Worm (Caenorhabditis elegans) whole organism, L2 larva: Measurements from ENCODE around the gene pgl-2.

ENCODE experiments used
- C34F6.9 ChIP-seq: fragments of 150-350 bp; optimal IDR thresholded peaks from 2 replicates; lab custom pipeline; 2014; ENCODE audit warnings: missing biosample characterization, missing genetic modification characterization
- F13H6.1 ChIP-seq: sonication (generic microtip); optimal IDR thresholded peaks from 2 replicates; lab custom pipeline; 2016; ENCODE audit warnings: missing genetic modification characterization, missing compliant biosample characterization
- R02D3.7 ChIP-seq: fragments of 150-350 bp; optimal IDR thresholded peaks from 2 replicates; lab custom pipeline; 2014; ENCODE audit warnings: missing biosample characterization, missing genetic modification characterization
- Y55F3AM.14 ChIP-seq: fragments of 200-800 bp; sonication (Bioruptor generic); optimal IDR thresholded peaks from 2 replicates; lab custom pipeline; 2018; ENCODE audit warnings: mild to moderate bottlenecking, missing genetic modification characterization, missing compliant biosample characterization
- ZK546.5 ChIP-seq: sonication (generic microtip); optimal IDR thresholded peaks from 2 replicates; lab custom pipeline; 2017; ENCODE audit warnings: missing biosample characterization, missing genetic modification characterization
- aly-2 ChIP-seq: fragments of 150-350 bp; optimal IDR thresholded peaks from 2 replicates; lab custom pipeline; 2014; ENCODE audit warnings: missing biosample characterization, missing genetic modification characterization
- ama-1 ChIP-seq: fragments of 150-350 bp; optimal IDR thresholded peaks from 2 replicates; lab custom pipeline; 2018; ENCODE audit warnings: inconsistent platforms
- blmp-1 ChIP-seq: sonication (generic microtip); optimal IDR thresholded peaks from 2 replicates; lab custom pipeline; 2017; ENCODE audit warnings: missing genetic modification characterization, mild to moderate bottlenecking, missing compliant biosample characterization, antibody characterized with exemption, moderate library complexity; ENCODE audit not compliant: insufficient read depth
- ceh-16 ChIP-seq: fragments of 150-350 bp; optimal IDR thresholded peaks from 2 replicates; lab custom pipeline; 2014; ENCODE audit warnings: missing biosample characterization, missing genetic modification characterization
- ceh-82 ChIP-seq: fragments of 150-350 bp; optimal IDR thresholded peaks from 2 replicates; lab custom pipeline; 2014; ENCODE audit warnings: missing biosample characterization, missing genetic modification characterization
- crh-2 ChIP-seq: sonication (generic microtip); optimal IDR thresholded peaks from 2 replicates; lab custom pipeline; 2017; ENCODE audit warnings: missing biosample characterization, missing genetic modification characterization
- dmd-4 ChIP-seq: sonication (generic microtip); optimal IDR thresholded peaks from 2 replicates; lab custom pipeline; 2017; ENCODE audit warnings: missing biosample characterization, missing genetic modification characterization
- elt-1 ChIP-seq: fragments of 150-350 bp; optimal IDR thresholded peaks from 2 replicates; lab custom pipeline; 2014; ENCODE audit warnings: missing biosample characterization, missing genetic modification characterization
- fos-1 ChIP-seq: fragments of 150-350 bp; optimal IDR thresholded peaks from 2 replicates; lab custom pipeline; 2014; ENCODE audit warnings: missing biosample characterization, missing genetic modification characterization
- gmeb-1 ChIP-seq: fragments of 150-350 bp; optimal IDR thresholded peaks from 2 replicates; lab custom pipeline; 2014; ENCODE audit warnings: missing biosample characterization, missing genetic modification characterization
- lin-11 ChIP-seq: fragments of 150-350 bp; sonication (generic microtip); optimal IDR thresholded peaks from 2 replicates; lab custom pipeline; 2014; ENCODE audit warnings: missing biosample characterization, missing genetic modification characterization, inconsistent platforms, mixed read lengths
- lsy-2 ChIP-seq, 2 experiments: fragments of 150-350 bp in 1 of 2; sonication (generic microtip) in 1 of 2; optimal IDR thresholded peaks; 2 replicates each; lab custom pipeline; 2014 to 2017; ENCODE audit warnings: missing biosample characterization in 2 of 2, missing genetic modification characterization in 2 of 2
- mab-5 ChIP-seq: fragments of 150-350 bp; optimal IDR thresholded peaks from 2 replicates; lab custom pipeline; 2014; ENCODE audit warnings: missing biosample characterization, missing genetic modification characterization
- mbf-1 ChIP-seq: sonication (generic microtip); optimal IDR thresholded peaks from 2 replicates; lab custom pipeline; 2017; ENCODE audit warnings: missing biosample characterization, missing genetic modification characterization
- mdl-1 ChIP-seq, 2 experiments: fragments of 150-350 bp in 1 of 2; sonication (generic microtip) in 1 of 2; optimal IDR thresholded peaks; 2 replicates each; lab custom pipeline; 2017; ENCODE audit warnings: missing biosample characterization in 2 of 2, missing genetic modification characterization in 2 of 2
- nhr-10 ChIP-seq: sonication (generic microtip); optimal IDR thresholded peaks from 2 replicates; lab custom pipeline; 2017; ENCODE audit warnings: missing biosample characterization, missing genetic modification characterization
- nhr-11 ChIP-seq: fragments of 150-350 bp; optimal IDR thresholded peaks from 2 replicates; lab custom pipeline; 2014; ENCODE audit warnings: missing biosample characterization, missing genetic modification characterization
- nhr-12 ChIP-seq: fragments of 150-350 bp; optimal IDR thresholded peaks from 2 replicates; lab custom pipeline; 2014; ENCODE audit warnings: missing biosample characterization, missing genetic modification characterization
- nhr-129 ChIP-seq: fragments of 150-350 bp; optimal IDR thresholded peaks from 2 replicates; lab custom pipeline; 2014; ENCODE audit warnings: missing biosample characterization, missing genetic modification characterization
- nhr-21 ChIP-seq: fragments of 150-350 bp; optimal IDR thresholded peaks from 2 replicates; lab custom pipeline; 2014; ENCODE audit warnings: missing biosample characterization, missing genetic modification characterization
- nhr-237 ChIP-seq: fragments of 150-350 bp; optimal IDR thresholded peaks from 2 replicates; lab custom pipeline; 2014; ENCODE audit warnings: missing biosample characterization, missing genetic modification characterization
- nhr-25 ChIP-seq: fragments of 150-350 bp; sonication (generic microtip); optimal IDR thresholded peaks from 3 replicates; lab custom pipeline; 2014; ENCODE audit warnings: missing biosample characterization, missing genetic modification characterization
- peb-1 ChIP-seq: fragments of 150-350 bp; optimal IDR thresholded peaks from 2 replicates; lab custom pipeline; 2014; ENCODE audit warnings: missing biosample characterization, missing genetic modification characterization
- sem-4 ChIP-seq: fragments of 150-350 bp; optimal IDR thresholded peaks from 2 replicates; lab custom pipeline; 2014; ENCODE audit warnings: missing biosample characterization, missing genetic modification reagents, missing genetic modification characterization
- sma-3 ChIP-seq: sonication (generic microtip); optimal IDR thresholded peaks from 2 replicates; lab custom pipeline; 2016; ENCODE audit warnings: missing genetic modification reagents, missing genetic modification characterization, missing compliant biosample characterization
- snpc-4 ChIP-seq: fragments of 150-350 bp; optimal IDR thresholded peaks from 2 replicates; lab custom pipeline; 2014; ENCODE audit warnings: missing biosample characterization, missing genetic modification characterization
- unc-39 ChIP-seq: fragments of 150-350 bp; optimal IDR thresholded peaks from 2 replicates; lab custom pipeline; 2014; ENCODE audit warnings: missing biosample characterization, missing genetic modification characterization
- unc-55 ChIP-seq: fragments of 150-350 bp; sonication (generic microtip); optimal IDR thresholded peaks from 3 replicates; lab custom pipeline; 2014; ENCODE audit warnings: missing biosample characterization, missing genetic modification reagents, missing genetic modification characterization
- unc-62 ChIP-seq: fragments of 150-350 bp; optimal IDR thresholded peaks from 2 replicates; lab custom pipeline; 2014; ENCODE audit warnings: missing biosample characterization, missing genetic modification reagents, missing genetic modification characterization
- zag-1 ChIP-seq: fragments of 150-350 bp; optimal IDR thresholded peaks from 2 replicates; lab custom pipeline; 2014; ENCODE audit warnings: missing biosample characterization, missing genetic modification characterization
- ztf-1 ChIP-seq: fragments of 200-800 bp; sonication (Bioruptor generic); conservative IDR thresholded peaks from 2 replicates; pipeline ENCODE4 v1.3.6; 2022; ENCODE audit warnings: missing genetic modification characterization, missing compliant biosample characterization
- ztf-11 ChIP-seq: sonication (generic microtip); optimal IDR thresholded peaks from 2 replicates; lab custom pipeline; 2017; ENCODE audit warnings: missing biosample characterization, missing genetic modification characterization

The pgl-2 gene

ce11 chrIII:8697268-8697907 lies 22.2 kb upstream of the pgl-2 start:
- TF ChIP-seq nhr-10 (tag; lab: Kevin White, UChicago): no peak
- TF ChIP-seq nhr-11 (tag; lab: Kevin White, UChicago): no peak
- no peak for TF ChIP-seq lsy-2 (tag; optimal IDR thresholded peaks at IDR 0.05; lab: Kevin White, UChicago)
- no peak for TF ChIP-seq blmp-1 (tag; lab: Kevin White, UChicago)
- no peak for TF ChIP-seq ama-1
- no peak for TF ChIP-seq elt-1 (tag; lab: Kevin White, UChicago)
- TF ChIP-seq peb-1: no peak
- no peak for TF ChIP-seq mdl-1 (tag; optimal IDR thresholded peaks at IDR 0.05; lab: Kevin White, UChicago)
- TF ChIP-seq ztf-1 (GFP tag; lab: Robert Waterston, UW): no peak
- TF ChIP-seq zag-1 (tag; lab: Kevin White, UChicago): no peak
- no peak for TF ChIP-seq lin-11 (tag; lab: Kevin White, UChicago)
- no peak for TF ChIP-seq ZK546.5 (tag; lab: Kevin White, UChicago)
- no peak for TF ChIP-seq mab-5 (tag; lab: Kevin White, UChicago)
- no peak for TF ChIP-seq crh-2 (tag; lab: Kevin White, UChicago)
- no peak for TF ChIP-seq nhr-25 (tag; lab: Kevin White, UChicago)
- no peak for TF ChIP-seq nhr-21 (tag; lab: Kevin White, UChicago)

ce11 chrIII:8696680-8697079 lies 21.4 kb upstream of the pgl-2 start:
- TF ChIP-seq sem-4 (tag; lab: Kevin White, UChicago): no peak
- TF ChIP-seq ama-1: peak; percentile 31
- peak in 1 of 2 experiments; percentile 50 for TF ChIP-seq lsy-2 (tag; optimal IDR thresholded peaks at IDR 0.05; lab: Kevin White, UChicago)
- TF ChIP-seq snpc-4 (tag; lab: Kevin White, UChicago): no peak
- no peak for TF ChIP-seq ceh-82
- TF ChIP-seq nhr-129: peak; percentile 16
- no peak for TF ChIP-seq zag-1 (tag; lab: Kevin White, UChicago)
- TF ChIP-seq blmp-1 (tag; lab: Kevin White, UChicago): peak; percentile 75
- no peak for TF ChIP-seq mab-5 (tag; lab: Kevin White, UChicago)
- TF ChIP-seq lin-11 (tag; lab: Kevin White, UChicago): no peak
- peak; percentile 95 for TF ChIP-seq fos-1 (tag; lab: Kevin White, UChicago)
- TF ChIP-seq sma-3 (GFP tag; lab: Kevin White, UChicago): no peak
- no peak for TF ChIP-seq nhr-237 (tag; lab: Kevin White, UChicago)
- no peak for TF ChIP-seq mbf-1
- TF ChIP-seq nhr-25 (tag; lab: Kevin White, UChicago): no peak
- TF ChIP-seq ztf-11 (tag; lab: Kevin White, UChicago): no peak
- peak; percentile 77 for TF ChIP-seq C34F6.9
- no peak for TF ChIP-seq dmd-4
- peak; percentile 83 for TF ChIP-seq crh-2 (tag; lab: Kevin White, UChicago)
- no peak for TF ChIP-seq R02D3.7 (tag; lab: Kevin White, UChicago)
- TF ChIP-seq gmeb-1: no peak
- TF ChIP-seq elt-1 (tag; lab: Kevin White, UChicago): no peak
- peak; percentile 79 for TF ChIP-seq unc-55 (GFP tag; lab: Kevin White, UChicago)
- peak; percentile 14 for TF ChIP-seq F13H6.1 (tag; lab: Kevin White, UChicago)
- no peak for TF ChIP-seq nhr-10 (tag; lab: Kevin White, UChicago)

- TF ChIP-seq sem-4 (tag; lab: Kevin White, UChicago) (no peak), unc-62 (GFP tag; lab: Kevin White, UChicago) (no peak), snpc-4 (tag; lab: Kevin White, UChicago) (no peak), unc-39 (tag; lab: Kevin White, UChicago) (no peak), zag-1 (tag; lab: Kevin White, UChicago) (no peak), aly-2 (tag; lab: Kevin White, UChicago) (no peak), nhr-21 (tag; lab: Kevin White, UChicago) (no peak), ama-1 (no peak), ceh-16 (tag; lab: Kevin White, UChicago) (no peak), lin-11 (tag; lab: Kevin White, UChicago) (no peak), ztf-1 (GFP tag; lab: Robert Waterston, UW) (no peak), blmp-1 (tag; lab: Kevin White, UChicago) (no peak), nhr-12 (tag; lab: Kevin White, UChicago) (no peak), Y55F3AM.14 (GFP tag; lab: Kevin White, UChicago) (no peak)
Observed at ce11 chrIII:8693322-8693721, 18.1 kb upstream of the pgl-2 start, which contains the start of gene B0303.7. TSS of gene B0303.7 (plus strand) at chrIII:8693622.
